Worm (Caenorhabditis elegans): ENCODE results near the gene pcf-11.

- no peak for TF ChIP-seq aly-2 (tag; optimal IDR thresholded peaks at IDR 0.05)
- no peak for TF ChIP-seq unc-39 (tag; optimal IDR thresholded peaks at IDR 0.05)
These were observed 3.8 kb upstream of the pcf-11 start, which contains the start of gene mdt-11 for ce11 chrIII:5020924-5021323.

Measured in whole organism, L3 larva.